Fruit fly (Drosophila melanogaster) whole organism, embryonic: ENCODE measurements around the gene Kr-h1.
A peak's percentile ranks its signal among the peaks of the same experiment; 100 is the strongest.

Experiments used
- Asciz ChIP-seq: fragments of 200-800 bp; sonication (Bioruptor generic); optimal IDR thresholded peaks from 2 replicates; lab custom pipeline; 2017; ENCODE audit warnings: missing biosample characterization, mild to moderate bottlenecking, missing genetic modification characterization, missing genetic modification reagents
- B-H1 ChIP-seq: fragments of 200-800 bp; sonication (Bioruptor generic); IDR thresholded peaks from 3 replicates; pipeline ENCODE4 v1.3.6; 2022; ENCODE audit warnings: missing biosample characterization, missing genetic modification characterization
- B-H2 ChIP-seq: fragments of 200-800 bp; sonication (Bioruptor generic); optimal IDR thresholded peaks from 2 replicates; lab custom pipeline; 2018; ENCODE audit warnings: missing biosample characterization, mild to moderate bottlenecking, missing genetic modification characterization
- BEAF-32 ChIP-seq: fragments of 200-800 bp; sonication (Bioruptor generic); optimal IDR thresholded peaks from 3 replicates; lab custom pipeline; 2017; ENCODE audit warnings: missing biosample characterization, missing genetic modification characterization, mild to moderate bottlenecking, moderate library complexity, missing genetic modification reagents
- CG1024 ChIP-seq: fragments of 200-800 bp; sonication (Bioruptor generic); IDR thresholded peaks from 2 replicates; pipeline ENCODE4 v1.3.6; 2022; ENCODE audit warnings: missing biosample characterization, missing genetic modification characterization
- CG10267 ChIP-seq: fragments of 200-800 bp; sonication (Bioruptor generic); optimal IDR thresholded peaks from 2 replicates; lab custom pipeline; 2018; ENCODE audit warnings: missing biosample characterization, mild to moderate bottlenecking, missing genetic modification characterization, moderate library complexity
- CG15514 ChIP-seq: fragments of 200-800 bp; sonication (Bioruptor generic); optimal IDR thresholded peaks from 3 replicates; lab custom pipeline; 2017; ENCODE audit warnings: missing biosample characterization, missing genetic modification characterization, mild to moderate bottlenecking, moderate library complexity, missing genetic modification reagents
- CG1603 ChIP-seq: fragments of 200-800 bp; sonication (Bioruptor generic); optimal IDR thresholded peaks from 2 replicates; lab custom pipeline; 2019; ENCODE audit warnings: missing biosample characterization, mild to moderate bottlenecking, missing genetic modification characterization, moderate library complexity
- CG2116 ChIP-seq: fragments of 200-800 bp; sonication (Bioruptor generic); optimal IDR thresholded peaks from 3 replicates; lab custom pipeline; 2018; ENCODE audit warnings: missing biosample characterization, mild to moderate bottlenecking, missing genetic modification characterization
- CG2678 ChIP-seq: fragments of 200-800 bp; sonication (Bioruptor generic); optimal IDR thresholded peaks from 3 replicates; lab custom pipeline; 2019; ENCODE audit warnings: missing biosample characterization, mild to moderate bottlenecking, missing genetic modification characterization, moderate library complexity
- CG33557 ChIP-seq: fragments of 200-800 bp; sonication (Bioruptor generic); optimal IDR thresholded peaks from 2 replicates; lab custom pipeline; 2019; ENCODE audit warnings: missing biosample characterization, mild to moderate bottlenecking, missing genetic modification characterization, moderate library complexity
- CG34422 ChIP-seq: fragments of 200-800 bp; sonication (Bioruptor generic); IDR thresholded peaks from 3 replicates; pipeline ENCODE4 v1.3.6; 2022; ENCODE audit warnings: missing biosample characterization, missing genetic modification characterization
- CG4617 ChIP-seq: fragments of 200-800 bp; sonication (Bioruptor generic); optimal IDR thresholded peaks from 3 replicates; lab custom pipeline; 2016; ENCODE audit warnings: missing biosample characterization, missing genetic modification characterization, borderline replicate concordance
- CG6272 ChIP-seq: fragments of 200-800 bp; sonication (Bioruptor generic); IDR thresholded peaks from 2 replicates; pipeline ENCODE4 v1.3.6; 2022; ENCODE audit warnings: missing biosample characterization, missing genetic modification characterization
- CG8281 ChIP-seq: fragments of 200-800 bp; sonication (Bioruptor generic); optimal IDR thresholded peaks from 2 replicates; lab custom pipeline; 2018; ENCODE audit warnings: missing biosample characterization, mild to moderate bottlenecking, missing genetic modification characterization, moderate library complexity
- CG8478 ChIP-seq: fragments of >200 bp; optimal IDR thresholded peaks from 2 replicates; lab custom pipeline; 2018
- Dll ChIP-seq: fragments of 200-800 bp; sonication (Bioruptor generic); IDR thresholded peaks from 4 replicates; pipeline ENCODE4 v1.3.6; 2022; ENCODE audit warnings: missing biosample characterization, missing genetic modification characterization; ENCODE audit not compliant: partially characterized antibody
- Dp ChIP-seq: fragments of 200-800 bp; sonication (Bioruptor generic); optimal IDR thresholded peaks from 2 replicates; lab custom pipeline; 2018; ENCODE audit warnings: missing biosample characterization, mild to moderate bottlenecking, missing genetic modification characterization, moderate library complexity
- E2f2 ChIP-seq: fragments of 200-800 bp; sonication (Bioruptor generic); IDR thresholded peaks from 2 replicates; pipeline ENCODE4 v1.3.6; 2022; ENCODE audit warnings: missing biosample characterization, missing genetic modification characterization
- ERR ChIP-seq: fragments of 200-800 bp; sonication (Bioruptor generic); optimal IDR thresholded peaks from 2 replicates; lab custom pipeline; 2016; ENCODE audit warnings: missing biosample characterization, missing genetic modification characterization
- Elba2 ChIP-seq: fragments of 200-800 bp; sonication (Bioruptor generic); optimal IDR thresholded peaks from 3 replicates; lab custom pipeline; 2016; ENCODE audit warnings: missing biosample characterization, missing genetic modification characterization
- Ets97D ChIP-seq: fragments of 200-800 bp; sonication (Bioruptor generic); optimal IDR thresholded peaks from 3 replicates; lab custom pipeline; 2016; ENCODE audit warnings: missing biosample characterization, missing genetic modification characterization
- MBD-R2 ChIP-seq: fragments of 200-800 bp; sonication (Bioruptor generic); IDR thresholded peaks from 2 replicates; pipeline ENCODE4 v1.3.6; 2022; ENCODE audit warnings: missing biosample characterization, missing genetic modification characterization
- MESR4 ChIP-seq: fragments of 200-800 bp; sonication (Bioruptor generic); optimal IDR thresholded peaks from 2 replicates; lab custom pipeline; 2018; ENCODE audit warnings: missing biosample characterization, mild to moderate bottlenecking, missing genetic modification characterization, moderate library complexity
- Opbp ChIP-seq: fragments of 200-800 bp; sonication (Bioruptor generic); IDR thresholded peaks from 3 replicates; pipeline ENCODE4 v1.3.6; 2022; ENCODE audit warnings: missing biosample characterization, missing genetic modification characterization; ENCODE audit not compliant: partially characterized antibody
- Six4 ChIP-seq: fragments of 200-800 bp; sonication (Bioruptor generic); optimal IDR thresholded peaks from 2 replicates; lab custom pipeline; 2016; ENCODE audit warnings: missing biosample characterization, missing genetic modification characterization
- YL-1 ChIP-seq: fragments of 200-800 bp; sonication (Bioruptor generic); optimal IDR thresholded peaks from 3 replicates; lab custom pipeline; 2017; ENCODE audit warnings: missing biosample characterization, mild to moderate bottlenecking, missing genetic modification characterization
- amos ChIP-seq: fragments of 200-800 bp; sonication (Bioruptor generic); IDR thresholded peaks from 2 replicates; pipeline ENCODE4 v1.3.6; 2022; ENCODE audit warnings: missing biosample characterization, missing genetic modification characterization; ENCODE audit not compliant: partially characterized antibody
- chinmo ChIP-seq: fragments of 200-800 bp; sonication (Bioruptor generic); IDR thresholded peaks from 4 replicates; pipeline ENCODE4 v1.3.6; 2022; ENCODE audit warnings: missing biosample characterization, missing genetic modification characterization; ENCODE audit not compliant: partially characterized antibody
- crp ChIP-seq, 2 experiments: fragments of 200-800 bp; sonication (Bioruptor generic); optimal IDR thresholded peaks; 2 replicates in 1 of 2; 3 replicates in 1 of 2; lab custom pipeline; 2017; ENCODE audit warnings: missing biosample characterization in 2 of 2, missing genetic modification characterization in 2 of 2, mild to moderate bottlenecking in 1 of 2, moderate library complexity in 1 of 2
- dimm ChIP-seq: fragments of 200-800 bp; sonication (Bioruptor generic); IDR thresholded peaks from 2 replicates; pipeline ENCODE4 v1.3.6; 2022; ENCODE audit warnings: missing biosample characterization, missing genetic modification characterization
- gfzf ChIP-seq: fragments of 200-800 bp; sonication (Bioruptor generic); optimal IDR thresholded peaks from 2 replicates; lab custom pipeline; 2016; ENCODE audit warnings: missing biosample characterization, mild to moderate bottlenecking, missing genetic modification characterization, moderate library complexity
- hb ChIP-seq: fragments of 200-800 bp; sonication (Bioruptor generic); IDR thresholded peaks from 3 replicates; pipeline ENCODE4 v1.3.6; 2022; ENCODE audit warnings: missing biosample characterization, missing genetic modification characterization; ENCODE audit not compliant: partially characterized antibody
- hbn ChIP-seq: fragments of 200-800 bp; sonication (Bioruptor generic); IDR thresholded peaks from 2 replicates; pipeline ENCODE4 v1.3.6; 2022; ENCODE audit warnings: missing biosample characterization, missing genetic modification characterization; ENCODE audit not compliant: partially characterized antibody
- her ChIP-seq: fragments of 200-800 bp; sonication (Bioruptor generic); optimal IDR thresholded peaks from 2 replicates; lab custom pipeline; 2016; ENCODE audit warnings: missing biosample characterization, missing genetic modification characterization
- kah ChIP-seq: fragments of 200-800 bp; sonication (Bioruptor generic); optimal IDR thresholded peaks from 2 replicates; lab custom pipeline; 2018; ENCODE audit warnings: missing biosample characterization, mild to moderate bottlenecking, missing genetic modification characterization
- maf-S ChIP-seq: fragments of 200-800 bp; sonication (Bioruptor generic); optimal IDR thresholded peaks from 2 replicates; lab custom pipeline; 2016; ENCODE audit warnings: missing biosample characterization, missing genetic modification characterization
- nerfin-1 ChIP-seq: fragments of 200-800 bp; sonication (Bioruptor generic); optimal IDR thresholded peaks from 3 replicates; lab custom pipeline; 2019; ENCODE audit warnings: missing biosample characterization, mild to moderate bottlenecking, missing genetic modification characterization, moderate library complexity
- pzg ChIP-seq: fragments of 200-800 bp; sonication (Bioruptor generic); optimal IDR thresholded peaks from 3 replicates; lab custom pipeline; 2018; ENCODE audit warnings: missing biosample characterization, mild to moderate bottlenecking, missing genetic modification characterization, moderate library complexity
- sc ChIP-seq, 3 experiments: fragments of >200 bp in 2 of 3; fragments of 200-800 bp in 1 of 3; sonication (Bioruptor generic) in 1 of 3; optimal IDR thresholded peaks; 2 replicates in 2 of 3; 3 replicates in 1 of 3; lab custom pipeline; 2017; ENCODE audit warnings: mild to moderate bottlenecking in 1 of 3, missing biosample characterization in 1 of 3, missing genetic modification characterization in 1 of 3, missing genetic modification reagents in 1 of 3
- shn ChIP-seq: fragments of 200-800 bp; sonication (Bioruptor generic); optimal IDR thresholded peaks from 3 replicates; lab custom pipeline; 2016; ENCODE audit warnings: missing biosample characterization, missing genetic modification characterization
- sna ChIP-seq: fragments of 200-800 bp; sonication (Bioruptor generic); IDR thresholded peaks from 2 replicates; pipeline ENCODE4 v1.3.6; 2022; ENCODE audit warnings: missing biosample characterization, missing genetic modification characterization; ENCODE audit not compliant: partially characterized antibody
- so ChIP-seq: fragments of 200-800 bp; sonication (Bioruptor generic); IDR thresholded peaks from 3 replicates; pipeline ENCODE4 v1.3.6; 2022; ENCODE audit warnings: missing biosample characterization, missing genetic modification characterization
- stwl ChIP-seq: fragments of 200-800 bp; sonication (Bioruptor generic); optimal IDR thresholded peaks from 3 replicates; lab custom pipeline; 2018; ENCODE audit warnings: missing biosample characterization, mild to moderate bottlenecking, missing genetic modification characterization, moderate library complexity
- tin ChIP-seq: fragments of 200-800 bp; sonication (Bioruptor generic); optimal IDR thresholded peaks from 3 replicates; lab custom pipeline; 2016; ENCODE audit warnings: missing biosample characterization, missing genetic modification characterization
- tna ChIP-seq: fragments of 200-800 bp; sonication (Bioruptor generic); IDR thresholded peaks from 2 replicates; pipeline ENCODE4 v1.3.6; 2022; ENCODE audit warnings: missing biosample characterization, missing genetic modification characterization; ENCODE audit not compliant: partially characterized antibody
- trem ChIP-seq: fragments of 200-800 bp; optimal IDR thresholded peaks from 3 replicates; lab custom pipeline; 2019; ENCODE audit warnings: missing biosample characterization, mild to moderate bottlenecking, missing genetic modification characterization, moderate library complexity

Kr-h1 gene

DNA sequence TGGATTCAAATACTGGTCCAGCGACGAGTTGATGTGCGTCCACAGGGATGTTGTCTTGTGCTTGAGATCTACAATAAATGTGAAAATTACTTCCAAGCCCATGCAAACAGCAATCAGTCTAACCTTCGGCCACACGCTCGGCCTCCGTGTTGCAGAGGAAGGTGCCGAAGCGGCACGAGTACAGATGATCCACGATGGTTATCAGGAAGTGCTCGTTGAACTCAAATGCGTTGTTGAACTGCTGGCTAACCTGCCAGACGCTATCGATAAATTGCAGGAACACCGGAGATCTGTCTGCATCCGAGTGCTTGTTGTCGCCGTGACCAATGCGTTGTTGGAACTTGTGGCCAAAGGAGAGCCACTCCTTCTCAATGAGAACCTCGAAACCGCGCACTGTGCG lies 47.2 kb upstream of the Kr-h1 start:
- no peak for TF ChIP-seq B-H2 (GFP tag; lab: Kevin White, UChicago)
- TF ChIP-seq dimm (GFP tag; lab: Robert Waterston, UW) = no peak
- TF ChIP-seq hb = no peak
- no peak for TF ChIP-seq shn (GFP tag; lab: Kevin White, UChicago)
- no peak for TF ChIP-seq CG33557
- no peak for TF ChIP-seq tin (GFP tag; lab: Kevin White, UChicago)
- TF ChIP-seq CG8281 (tag; lab: Kevin White, UChicago) = no peak
- TF ChIP-seq ERR (GFP tag; lab: Kevin White, UChicago) = no peak
- TF ChIP-seq Six4 = no peak
- no peak for TF ChIP-seq CG1024 (GFP tag; lab: Robert Waterston, UW)
- TF ChIP-seq CG2678 (tag; lab: Kevin White, UChicago) = no peak

DNA sequence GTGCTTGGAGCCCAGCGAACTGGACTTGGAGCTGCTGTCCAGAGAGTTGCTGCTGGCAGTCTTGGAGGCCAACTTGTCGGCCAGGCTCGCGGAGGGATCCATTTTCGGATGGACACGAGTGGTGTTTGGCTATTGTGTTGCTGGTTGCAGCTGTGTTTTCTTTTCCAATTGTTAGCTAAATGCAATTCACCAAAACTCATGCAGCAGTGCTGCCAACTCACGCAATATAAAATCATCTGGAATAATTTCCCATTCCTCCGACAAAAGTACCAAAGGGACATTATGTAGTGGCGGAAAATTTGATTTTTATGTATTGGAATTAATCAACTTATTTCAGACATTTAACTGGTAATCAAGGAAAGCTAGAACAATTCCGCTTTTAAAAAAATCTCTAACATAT lies 45.7 kb upstream of the Kr-h1 start, which contains the start of gene mtm:
mtm (minus strand) TSS at position 306 of the 400 bp plus-strand sequence.
- TF ChIP-seq gfzf (GFP tag; lab: Kevin White, UChicago) (peak; percentile 8), Opbp (GFP tag; lab: Robert Waterston, UW) (0 out of 3 replicates have a peak, but pooled peaks have one; percentile 30), crp (GFP tag; optimal IDR thresholded peaks at IDR 0.05; lab: Kevin White, UChicago) (peak; percentile 40 to 91), YL-1 (GFP tag; lab: Kevin White, UChicago) (peak; percentile 47), CG34422 (GFP tag; lab: Robert Waterston, UW) (no peak), tna (GFP tag; lab: Robert Waterston, UW) (no peak), maf-S (GFP tag; lab: Kevin White, UChicago) (no peak), E2f2 (peak; percentile 90), Ets97D (GFP tag; lab: Kevin White, UChicago) (peak; percentile 43), CG1603 (peak; percentile 53), hbn (0 out of 2 replicates have a peak, but pooled peaks have one; percentile 19), Dp (GFP tag; lab: Kevin White, UChicago) (peak; percentile 87), sna (GFP tag; lab: Robert Waterston, UW) (0 out of 2 replicates have a peak, but pooled peaks have one; percentile 30), pzg (GFP tag; lab: Kevin White, UChicago) (peak; percentile 53), kah (GFP tag; lab: Kevin White, UChicago) (peak; percentile 35), B-H1 (no peak), CG8478 (no peak), Elba2 (GFP tag; lab: Kevin White, UChicago) (peak; percentile 45), nerfin-1 (tag; lab: Kevin White, UChicago) (peak; percentile 69), CG10267 (tag; lab: Kevin White, UChicago) (peak; percentile 4), MBD-R2 (GFP tag; lab: Robert Waterston, UW) (peak; percentile 95), MESR4 (GFP tag; lab: Kevin White, UChicago) (peak; percentile 74), CG6272 (GFP tag; lab: Robert Waterston, UW) (no peak), amos (GFP tag; lab: Robert Waterston, UW) (peak; percentile 18; the same call in 1 of the 2 replicates), CG4617 (GFP tag; lab: Kevin White, UChicago) (peak; percentile 67), so (no peak), stwl (tag; lab: Kevin White, UChicago) (peak; percentile 46), chinmo (GFP tag; lab: Robert Waterston, UW) (0 out of 4 replicates have a peak, but pooled peaks have one; percentile 41), CG15514 (GFP tag; lab: Kevin White, UChicago) (peak; percentile 21), Asciz (GFP tag; lab: Kevin White, UChicago) (no peak), Dll (GFP tag; lab: Robert Waterston, UW) (0 out of 4 replicates have a peak, but pooled peaks have one; percentile 19), her (GFP tag; lab: Kevin White, UChicago) (no peak), trem (tag; lab: Kevin White, UChicago) (peak; percentile 99), sc (optimal IDR thresholded peaks at IDR 0.05; lab: Kevin White, UChicago) (no peak), sc (GFP tag; optimal IDR thresholded peaks at IDR 0.05; lab: Kevin White, UChicago) (no peak), CG2116 (GFP tag; lab: Kevin White, UChicago) (peak; percentile 12), BEAF-32 (GFP tag; lab: Kevin White, UChicago) (peak; percentile 3)
- TF ChIP-seq, all 482 proteins: peak for 26
